Worm (Caenorhabditis elegans): ENCODE data around the gene pmk-1.

The pmk-1 gene

DNA sequence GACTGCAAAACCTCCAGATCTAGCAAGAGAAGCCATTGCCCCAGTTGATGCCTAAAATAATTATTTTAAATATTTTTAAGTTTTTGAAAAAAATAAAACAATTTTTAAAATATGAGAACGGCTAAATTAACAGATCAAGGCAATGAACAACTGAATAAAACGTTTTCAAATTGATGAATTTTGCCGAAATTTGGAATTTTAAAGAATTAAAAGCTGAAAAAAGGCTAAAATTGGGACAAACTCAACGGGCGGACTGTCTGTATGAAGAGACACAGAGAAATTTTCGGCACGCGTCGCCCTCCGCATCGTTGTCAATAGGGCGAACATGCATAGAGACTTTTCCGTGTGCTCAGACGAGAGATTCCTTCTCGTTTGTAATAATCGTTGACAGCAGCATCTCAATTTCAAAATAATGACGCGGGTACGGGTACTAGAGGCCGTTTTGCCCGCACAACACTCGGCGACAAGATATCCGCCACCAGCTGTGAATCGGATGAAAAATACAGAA lies 12.5 kb upstream of the pmk-1 start, which contains the start of the genes isp-1 and islo-1 (continued):
- no peak for TF ChIP-seq nhr-27 (tag; optimal IDR thresholded peaks at IDR 0.05)
- no peak for TF ChIP-seq nfya-1 (tag; optimal IDR thresholded peaks at IDR 0.05; ENCODE audit: borderline replicate concordance, insufficient read depth)
- no peak for TF ChIP-seq mxl-1 (tag; optimal IDR thresholded peaks at IDR 0.05)
- no peak for TF ChIP-seq nhr-90 (tag; optimal IDR thresholded peaks at IDR 0.05)
- no peak for TF ChIP-seq Y53F4B.3 (GFP tag; IDR thresholded peaks at IDR 0.05)
- TF ChIP-seq atf-7 (tag; optimal IDR thresholded peaks at IDR 0.05): no peak
- TF ChIP-seq lin-40 (tag; optimal IDR thresholded peaks at IDR 0.05): no peak
- TF ChIP-seq B0035.1 (tag; optimal IDR thresholded peaks at IDR 0.05): no peak
- no peak for TF ChIP-seq ztf-6 (GFP tag; IDR thresholded peaks at IDR 0.05)
- no peak for TF ChIP-seq xnd-1 (tag; optimal IDR thresholded peaks at IDR 0.05)
- no peak for TF ChIP-seq dpff-1 (tag; optimal IDR thresholded peaks at IDR 0.05)
- TF ChIP-seq cebp-1 (GFP tag; IDR thresholded peaks at IDR 0.05): no peak
- no peak for TF ChIP-seq cebp-1 (tag; optimal IDR thresholded peaks at IDR 0.05)
- no peak for TF ChIP-seq snpc-4 (GFP tag; optimal IDR thresholded peaks at IDR 0.05)
- peak in 2 of 4 experiments; percentile 46 to 53 for TF ChIP-seq snpc-4 (tag; optimal IDR thresholded peaks at IDR 0.05)
- no peak for TF ChIP-seq C17E4.6 (GFP tag; IDR thresholded peaks at IDR 0.05)
- no peak for TF ChIP-seq egl-18 (GFP tag; IDR thresholded peaks at IDR 0.05)
- no peak for TF ChIP-seq C06A6.2 (GFP tag; conservative IDR thresholded peaks at IDR 0.05)
- TF ChIP-seq lin-54 (GFP tag; optimal IDR thresholded peaks at IDR 0.05): no peak
- peak; percentile 45; the same call in 1 of the 2 replicates for TF ChIP-seq dox-1 (GFP tag; IDR thresholded peaks at IDR 0.05)
- peak; percentile 67 for TF ChIP-seq F23B12.7 (tag; optimal IDR thresholded peaks at IDR 0.05; ENCODE audit: insufficient read depth)
- TF ChIP-seq ama-1 (optimal IDR thresholded peaks at IDR 0.05): no peak
- no peak for TF ChIP-seq ama-1 (GFP tag; optimal IDR thresholded peaks at IDR 0.05)
- peak; percentile 13; the same call in 1 of the 2 replicates for TF ChIP-seq F33H1.4 (GFP tag; IDR thresholded peaks at IDR 0.05)
- TF ChIP-seq ekl-4 (GFP tag; IDR thresholded peaks at IDR 0.05): no peak
- no peak for TF ChIP-seq attf-6 (GFP tag; IDR thresholded peaks at IDR 0.05)
- no peak for TF ChIP-seq Y95B8A.8 (GFP tag; IDR thresholded peaks at IDR 0.05)
- TF ChIP-seq nhr-120 (GFP tag; IDR thresholded peaks at IDR 0.05): no peak
- TF ChIP-seq K12H6.12 (tag; optimal IDR thresholded peaks at IDR 0.05): peak; percentile 33
- TF ChIP-seq egl-44 (GFP tag; IDR thresholded peaks at IDR 0.05): no peak
- TF ChIP-seq K11D2.4 (GFP tag; IDR thresholded peaks at IDR 0.05): no peak
- TF ChIP-seq hmg-1.2 (GFP tag; IDR thresholded peaks at IDR 0.05): peak; percentile 38; the same call in 1 of the 2 replicates
- no peak for TF ChIP-seq ztf-25 (GFP tag; IDR thresholded peaks at IDR 0.05)
- no peak for TF ChIP-seq pha-4 (tag; optimal IDR thresholded peaks at IDR 0.05)
- TF ChIP-seq F37B4.10 (GFP tag; IDR thresholded peaks at IDR 0.05): no peak
- no peak for TF ChIP-seq ztf-28 (GFP tag; IDR thresholded peaks at IDR 0.05)
- TF ChIP-seq B0261.1 (tag; optimal IDR thresholded peaks at IDR 0.05): no peak
- peak; percentile 92 for TF ChIP-seq madf-3 (GFP tag; IDR thresholded peaks at IDR 0.05)
- TF ChIP-seq rpc-1 (optimal IDR thresholded peaks at IDR 0.05): no peak
- no peak for TF ChIP-seq rpc-1 (tag; optimal IDR thresholded peaks at IDR 0.05)
- no peak for TF ChIP-seq egrh-3 (GFP tag; IDR thresholded peaks at IDR 0.05)
- TF ChIP-seq ceh-91 (GFP tag; IDR thresholded peaks at IDR 0.05): 0 out of 2 replicates have a peak, but pooled peaks have one; percentile 19
- TF ChIP-seq ZK185.1 (tag; optimal IDR thresholded peaks at IDR 0.05; ENCODE audit: poor library complexity, severe bottlenecking): no peak
- no peak for TF ChIP-seq F22D6.2 (tag; optimal IDR thresholded peaks at IDR 0.05)
- peak; percentile 82 for TF ChIP-seq attf-5 (GFP tag; optimal IDR thresholded peaks at IDR 0.05)
- no peak for TF ChIP-seq lin-35 (GFP tag; optimal IDR thresholded peaks at IDR 0.05)
- peak; percentile 1 for TF ChIP-seq F49E8.2 (tag; optimal IDR thresholded peaks at IDR 0.05; ENCODE audit: insufficient read depth)
- no peak for TF ChIP-seq him-1 (tag; optimal IDR thresholded peaks at IDR 0.05)
- no peak for TF ChIP-seq ceh-79 (tag; optimal IDR thresholded peaks at IDR 0.05)
- TF ChIP-seq ccch-3 (GFP tag; optimal IDR thresholded peaks at IDR 0.05): no peak

Data from whole organism, young adult.